Worm (Caenorhabditis elegans) whole organism, L2 larva: ENCODE results near the gene klo-1.

Experiments used
- F13H6.1 ChIP-seq: sonication (generic microtip); optimal IDR thresholded peaks from 2 replicates; lab custom pipeline; 2016; ENCODE audit warnings: missing genetic modification characterization, missing compliant biosample characterization
- egl-27 ChIP-seq: sonication (generic microtip); optimal IDR thresholded peaks from 3 replicates; lab custom pipeline; 2017; ENCODE audit warnings: missing biosample characterization, missing genetic modification reagents, missing genetic modification characterization
- nhr-11 ChIP-seq: fragments of 150-350 bp; optimal IDR thresholded peaks from 2 replicates; lab custom pipeline; 2014; ENCODE audit warnings: missing biosample characterization, missing genetic modification characterization
- unc-39 ChIP-seq: fragments of 150-350 bp; optimal IDR thresholded peaks from 2 replicates; lab custom pipeline; 2014; ENCODE audit warnings: missing biosample characterization, missing genetic modification characterization

DNA sequence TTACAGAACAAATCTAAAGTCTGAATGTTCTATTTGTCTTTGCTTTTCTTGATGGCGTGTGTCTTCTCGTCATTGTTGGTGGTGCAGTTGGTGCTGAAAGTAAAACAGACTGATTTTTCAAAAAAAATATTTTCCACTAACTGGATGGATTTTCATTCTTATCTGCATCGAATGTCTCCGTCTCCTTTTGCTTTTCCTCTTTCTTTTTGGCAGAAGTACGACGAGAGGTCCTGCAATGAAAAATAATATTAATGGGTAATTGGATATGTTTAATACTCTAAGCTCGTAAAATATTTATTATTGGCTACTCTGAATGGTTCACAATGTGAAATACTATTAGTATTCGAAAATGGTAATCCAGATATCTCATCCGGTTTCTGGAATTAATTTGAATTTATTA, 12.1 kb upstream of the klo-1 start, which contains the start of gene del-7:
- TF ChIP-seq egl-27 (tag; lab: Kevin White, UChicago) (no peak), unc-39 (no peak), F13H6.1 (tag; lab: Kevin White, UChicago) (no peak), nhr-11 (tag; lab: Kevin White, UChicago) (no peak)
